Fruit fly (Drosophila melanogaster) whole organism, prepupa: ENCODE measurements around the gene PIG-K.

Source experiments
- CG11902 ChIP-seq: fragments of 200-800 bp; sonication (Bioruptor generic); optimal IDR thresholded peaks from 3 replicates; lab custom pipeline; 2016; ENCODE audit warnings: missing biosample characterization, missing genetic modification characterization
- CG1621 ChIP-seq: fragments of 200-800 bp; sonication (Bioruptor generic); optimal IDR thresholded peaks from 3 replicates; lab custom pipeline; 2018; ENCODE audit warnings: missing biosample characterization, mild to moderate bottlenecking, missing genetic modification characterization
- CG6792 ChIP-seq: fragments of 200-800 bp; sonication (Bioruptor generic); optimal IDR thresholded peaks from 3 replicates; lab custom pipeline; 2016; ENCODE audit warnings: missing biosample characterization, missing genetic modification characterization
- CG7368 ChIP-seq: fragments of 200-800 bp; sonication (Bioruptor generic); optimal IDR thresholded peaks from 3 replicates; lab custom pipeline; 2016; ENCODE audit warnings: missing biosample characterization, missing genetic modification characterization
- Hr4 ChIP-seq: fragments of 200-800 bp; sonication (Bioruptor generic); optimal IDR thresholded peaks from 3 replicates; lab custom pipeline; 2016; ENCODE audit warnings: missing biosample characterization, missing genetic modification characterization
- net ChIP-seq: fragments of 200-800 bp; sonication (Bioruptor generic); optimal IDR thresholded peaks from 3 replicates; lab custom pipeline; 2016; ENCODE audit warnings: missing biosample characterization, missing genetic modification characterization
- salr ChIP-seq, 2 experiments: fragments of 200-800 bp; sonication (Bioruptor generic); optimal IDR thresholded peaks; 3 replicates each; lab custom pipeline; 2016 to 2018; ENCODE audit warnings: missing biosample characterization in 2 of 2, missing genetic modification characterization in 2 of 2, mild to moderate bottlenecking in 1 of 2
- svp ChIP-seq: fragments of 200-800 bp; sonication (Bioruptor generic); peaks from one replicate; lab custom pipeline; 2016; ENCODE audit warnings: missing biosample characterization, missing genetic modification characterization
- vri ChIP-seq: fragments of 200-800 bp; sonication (Bioruptor generic); optimal IDR thresholded peaks from 3 replicates; lab custom pipeline; 2016; ENCODE audit warnings: missing biosample characterization, mild to moderate bottlenecking, missing genetic modification characterization

Gene PIG-K

DNA sequence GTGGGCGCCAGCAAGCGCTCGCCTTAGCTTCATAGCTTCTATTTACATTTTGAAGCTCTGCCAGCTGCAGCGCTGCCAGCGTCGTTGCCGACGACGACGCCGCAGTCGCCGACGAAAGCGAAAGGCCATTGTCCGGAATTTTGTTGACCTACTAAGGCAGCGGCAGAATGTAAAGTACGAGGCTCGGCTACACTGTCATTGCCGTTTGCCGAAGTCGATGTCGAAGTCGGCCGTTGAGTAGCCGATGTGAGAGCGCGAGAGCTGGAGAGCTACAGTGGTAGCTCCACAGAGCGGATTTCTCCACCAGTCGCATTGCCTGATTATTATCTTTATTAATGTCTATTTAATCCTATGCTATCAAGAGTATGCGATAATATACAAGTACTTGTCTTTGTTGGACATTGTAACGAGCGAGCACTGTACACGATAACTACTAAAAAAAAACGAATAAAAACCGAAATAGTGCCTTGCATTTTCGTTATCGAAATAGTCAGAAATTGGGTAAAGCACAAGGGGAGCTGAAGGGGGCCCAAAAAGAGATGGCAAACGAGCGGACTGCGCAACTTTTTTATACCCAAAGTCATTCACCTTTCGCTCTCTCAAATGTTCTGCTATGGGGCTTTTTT, 45.5 kb downstream of the PIG-K start (continued):
- TF ChIP-seq CG7368 (GFP tag; lab: Kevin White, UChicago) = peak; percentile 84
- TF ChIP-seq CG11902 = peak; percentile 88
- peak; percentile 84 for TF ChIP-seq net
- TF ChIP-seq vri (GFP tag; lab: Kevin White, UChicago) = peak; percentile 69
- peak; percentile 91 for TF ChIP-seq svp (GFP tag; lab: Kevin White, UChicago)
- TF ChIP-seq CG1621 (tag; lab: Kevin White, UChicago) = peak; percentile 27
- peak; percentile 94 for TF ChIP-seq Hr4 (GFP tag; lab: Kevin White, UChicago)
- peak; percentile 88 for TF ChIP-seq CG6792 (GFP tag; lab: Kevin White, UChicago)
- TF ChIP-seq salr (GFP tag; optimal IDR thresholded peaks at IDR 0.05; lab: Kevin White, UChicago) = peak; percentile 30 to 75
- TF ChIP-seq, all 60 proteins: peak for 59

DNA sequence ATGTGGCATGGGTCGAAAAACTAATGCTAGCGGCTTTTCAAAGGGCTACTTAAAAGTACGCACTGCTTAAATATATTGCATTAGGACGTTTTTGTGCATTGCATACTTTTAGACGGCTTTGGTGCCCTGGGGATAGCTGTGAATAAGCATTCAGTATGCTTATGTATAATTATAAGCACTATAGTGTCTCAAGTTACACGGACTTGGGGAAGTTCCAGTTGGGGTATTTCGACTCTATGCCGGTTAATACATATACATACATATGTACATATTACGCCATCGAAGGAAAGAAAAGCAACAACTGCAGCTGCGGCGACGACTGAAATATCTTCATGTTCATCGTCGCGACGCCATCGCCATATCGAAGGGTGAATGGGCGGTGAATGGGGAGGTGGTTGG, 46.0 kb downstream of the PIG-K start:
- TF ChIP-seq CG7368 (GFP tag; lab: Kevin White, UChicago) = no peak
